Worm (Caenorhabditis elegans): ENCODE results near the gene math-22.

DNA sequence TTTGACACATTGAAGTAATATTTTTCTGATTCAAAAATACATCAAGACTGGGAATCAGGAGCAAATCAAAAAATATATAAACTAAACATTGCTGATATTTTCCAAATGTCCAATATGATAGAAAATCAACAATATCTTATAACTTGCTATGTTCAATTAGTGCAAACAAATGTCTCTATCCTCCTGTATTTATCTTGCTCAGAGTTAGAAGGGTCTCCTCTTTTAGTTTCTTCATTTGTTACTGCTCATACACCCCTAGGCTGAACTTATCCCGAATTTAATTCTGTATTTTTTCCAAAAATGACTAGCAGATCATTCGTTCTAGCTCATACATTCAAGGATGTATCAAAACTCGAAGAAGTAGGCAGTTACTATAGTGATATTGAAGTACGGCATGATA, 3.2 kb upstream of the math-22 start, which contains the start of gene math-23:
- TF ChIP-seq ceh-82 (tag; optimal IDR thresholded peaks at IDR 0.05) = no peak
- no peak for TF ChIP-seq unc-62 (GFP tag; optimal IDR thresholded peaks at IDR 0.05)
- no peak for TF ChIP-seq mdl-1 (tag; optimal IDR thresholded peaks at IDR 0.05)
- TF ChIP-seq fos-1 (tag; optimal IDR thresholded peaks at IDR 0.05) = no peak
- no peak for TF ChIP-seq skn-1 (tag; optimal IDR thresholded peaks at IDR 0.05)
- TF ChIP-seq elt-3 (tag; optimal IDR thresholded peaks at IDR 0.05) = no peak
- TF ChIP-seq ama-1 (optimal IDR thresholded peaks at IDR 0.05) = no peak
- TF ChIP-seq F16B12.6 (tag; optimal IDR thresholded peaks at IDR 0.05) = no peak
- no peak for TF ChIP-seq ztf-4 (tag; optimal IDR thresholded peaks at IDR 0.05)
- TF ChIP-seq fkh-10 (GFP tag; optimal IDR thresholded peaks at IDR 0.05) = no peak
